Worm (Caenorhabditis elegans) whole organism, late embryonic: ENCODE data around the gene epic-1.

Experiments
- elt-2 ChIP-seq: sonication (generic microtip); optimal IDR thresholded peaks from 2 replicates; lab custom pipeline; 2016; ENCODE audit warnings: missing genetic modification reagents, missing genetic modification characterization, missing compliant biosample characterization
- nhr-11 ChIP-seq: fragments of 150-350 bp; optimal IDR thresholded peaks from 2 replicates; lab custom pipeline; 2014; ENCODE audit warnings: missing biosample characterization, missing genetic modification characterization

DNA sequence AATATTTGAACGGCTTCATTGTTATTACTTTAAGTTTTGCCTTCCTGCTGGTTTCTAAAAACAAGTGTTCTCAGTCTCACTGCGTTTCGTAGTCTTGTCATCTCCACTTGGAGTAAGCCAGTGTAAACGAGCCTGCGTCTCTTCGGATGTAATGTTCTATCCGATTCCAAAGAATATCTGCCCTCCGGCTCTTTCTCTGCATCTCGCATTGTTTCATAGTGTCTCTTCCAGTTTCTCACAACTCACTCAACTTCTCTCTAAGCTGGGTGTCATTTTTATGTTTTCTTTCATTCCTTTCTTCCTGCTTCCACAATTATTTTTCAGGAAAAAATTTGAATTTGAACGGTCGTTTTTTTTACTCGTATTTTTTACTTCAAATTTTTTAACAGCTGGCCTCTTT lies 44.8 kb downstream of the epic-1 start:
- TF ChIP-seq nhr-11 (tag; lab: Kevin White, UChicago): no peak
- no peak for TF ChIP-seq elt-2 (tag; lab: Kevin White, UChicago)
